Fruit fly (Drosophila melanogaster): ENCODE results near the gene CG17650.

The CG17650 gene

DNA sequence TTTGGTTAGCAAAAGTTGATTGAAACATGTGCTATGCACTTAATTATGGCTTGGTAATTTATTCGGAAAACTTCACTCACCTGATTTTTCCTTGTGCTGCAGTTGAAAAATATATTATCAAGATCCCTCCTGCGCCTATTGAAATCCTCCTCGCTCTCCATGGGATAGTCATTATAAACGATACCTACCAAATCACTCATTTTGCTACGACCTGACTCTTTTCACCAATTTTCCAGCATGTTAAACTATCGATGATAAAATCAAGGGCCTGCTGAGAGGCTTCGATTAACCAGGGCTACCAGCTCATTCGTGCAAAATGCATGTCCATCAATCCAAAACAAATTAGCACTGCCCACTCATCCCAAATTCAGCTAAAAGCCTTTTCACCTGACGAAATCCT lies at the start of gene CG17650:
Gene CG17650, minus strand, starts transcription at position 241 of the 400 bp plus-strand sequence.
- no peak for TF ChIP-seq woc (GFP tag; optimal IDR thresholded peaks at IDR 0.05)
- no peak for TF ChIP-seq Hr78 (GFP tag; optimal IDR thresholded peaks at IDR 0.05)
- TF ChIP-seq N (GFP tag; optimal IDR thresholded peaks at IDR 0.05): no peak
- TF ChIP-seq pan (optimal IDR thresholded peaks at IDR 0.05): no peak
- TF ChIP-seq OdsH (GFP tag; optimal IDR thresholded peaks at IDR 0.05): no peak

- TF ChIP-seq OdsH (GFP tag; optimal IDR thresholded peaks at IDR 0.05) (no peak), dl (GFP tag; optimal IDR thresholded peaks at IDR 0.05; ENCODE audit: insufficient read depth in 1 of 2, partially characterized antibody in 2 of 2) (no peak), brk (GFP tag; optimal IDR thresholded peaks at IDR 0.05) (no peak), br (GFP tag; optimal IDR thresholded peaks at IDR 0.05) (no peak), psq (GFP tag; optimal IDR thresholded peaks at IDR 0.05) (no peak), Myc (optimal IDR thresholded peaks at IDR 0.05) (no peak), sv (GFP tag; optimal IDR thresholded peaks at IDR 0.05) (no peak), N (GFP tag; optimal IDR thresholded peaks at IDR 0.05) (no peak), jim (GFP tag; optimal IDR thresholded peaks at IDR 0.05) (no peak), GATAd (GFP tag; optimal IDR thresholded peaks at IDR 0.05) (no peak), Vsx2 (GFP tag; optimal IDR thresholded peaks at IDR 0.05; ENCODE audit: partially characterized antibody) (no peak), Abd-B (GFP tag; optimal IDR thresholded peaks at IDR 0.05) (no peak), pan (optimal IDR thresholded peaks at IDR 0.05) (no peak), CG32264 (GFP tag; optimal IDR thresholded peaks at IDR 0.05) (no peak), Sp1 (GFP tag; optimal IDR thresholded peaks at IDR 0.05) (no peak), sage (GFP tag; optimal IDR thresholded peaks at IDR 0.05) (no peak), h (GFP tag; optimal IDR thresholded peaks at IDR 0.05) (no peak), rgr (GFP tag; optimal IDR thresholded peaks at IDR 0.05) (no peak), lola (GFP tag; optimal IDR thresholded peaks at IDR 0.05) (no peak), Jra (GFP tag; optimal IDR thresholded peaks at IDR 0.05) (no peak)
Observed at dm6 chr2L:1794817-1795216, 35.9 kb upstream of the CG17650 start, which contains the start of gene Gr22a. Gr22a (minus strand) TSS chr2L:1794917.

DNA sequence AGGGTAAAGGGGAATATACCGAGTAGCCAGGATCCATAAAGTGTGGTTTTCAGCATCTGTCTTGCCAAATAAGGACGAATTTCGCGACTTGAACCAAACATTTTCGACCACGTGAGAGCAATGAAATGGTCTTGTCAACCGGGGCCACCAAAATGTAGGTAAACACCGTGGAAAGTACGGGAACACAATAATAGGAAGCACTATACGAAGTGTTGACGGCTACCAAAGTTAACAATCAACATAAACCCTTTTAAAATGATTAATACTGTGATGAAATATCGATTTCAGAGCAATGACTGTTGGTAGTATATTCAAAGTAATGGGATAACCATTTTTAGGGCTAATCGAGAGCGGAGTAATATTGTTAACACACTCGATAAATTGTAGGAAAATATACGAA lies 34.3 kb upstream of the CG17650 start, which contains the start of gene Gr22b:
Gene Gr22b, minus strand, starts transcription at position 101 of the 400 bp plus-strand sequence.
- TF ChIP-seq tai (GFP tag; optimal IDR thresholded peaks at IDR 0.05): no peak
- no peak for TF ChIP-seq h (GFP tag; optimal IDR thresholded peaks at IDR 0.05)
- TF ChIP-seq N (GFP tag; optimal IDR thresholded peaks at IDR 0.05): no peak
- TF ChIP-seq pan (optimal IDR thresholded peaks at IDR 0.05): no peak
- no peak for TF ChIP-seq sv (GFP tag; optimal IDR thresholded peaks at IDR 0.05)
- no peak for TF ChIP-seq Dif (GFP tag; optimal IDR thresholded peaks at IDR 0.05; ENCODE audit: partially characterized antibody)
- no peak for TF ChIP-seq dsf (GFP tag; optimal IDR thresholded peaks at IDR 0.05; ENCODE audit: borderline replicate concordance)
- no peak for TF ChIP-seq Sp1 (GFP tag; optimal IDR thresholded peaks at IDR 0.05)
- TF ChIP-seq Hnf4 (GFP tag; optimal IDR thresholded peaks at IDR 0.05): no peak
- no peak for TF ChIP-seq Hr83 (GFP tag; optimal IDR thresholded peaks at IDR 0.05; ENCODE audit: poor library complexity, severe bottlenecking)
- TF ChIP-seq woc (GFP tag; optimal IDR thresholded peaks at IDR 0.05): no peak
- TF ChIP-seq br (GFP tag; optimal IDR thresholded peaks at IDR 0.05): no peak
- TF ChIP-seq dmrt93B (GFP tag; optimal IDR thresholded peaks at IDR 0.05): no peak
- TF ChIP-seq Jra (GFP tag; optimal IDR thresholded peaks at IDR 0.05): no peak
- TF ChIP-seq Mio (GFP tag; optimal IDR thresholded peaks at IDR 0.05): no peak
- TF ChIP-seq CG32264 (GFP tag; optimal IDR thresholded peaks at IDR 0.05): no peak
- TF ChIP-seq dl (GFP tag; optimal IDR thresholded peaks at IDR 0.05; ENCODE audit: insufficient read depth in 1 of 2, partially characterized antibody in 2 of 2): no peak
- no peak for TF ChIP-seq CrebA (GFP tag; optimal IDR thresholded peaks at IDR 0.05; ENCODE audit: borderline replicate concordance)
- no peak for TF ChIP-seq Vsx2 (GFP tag; optimal IDR thresholded peaks at IDR 0.05; ENCODE audit: partially characterized antibody)

DNA sequence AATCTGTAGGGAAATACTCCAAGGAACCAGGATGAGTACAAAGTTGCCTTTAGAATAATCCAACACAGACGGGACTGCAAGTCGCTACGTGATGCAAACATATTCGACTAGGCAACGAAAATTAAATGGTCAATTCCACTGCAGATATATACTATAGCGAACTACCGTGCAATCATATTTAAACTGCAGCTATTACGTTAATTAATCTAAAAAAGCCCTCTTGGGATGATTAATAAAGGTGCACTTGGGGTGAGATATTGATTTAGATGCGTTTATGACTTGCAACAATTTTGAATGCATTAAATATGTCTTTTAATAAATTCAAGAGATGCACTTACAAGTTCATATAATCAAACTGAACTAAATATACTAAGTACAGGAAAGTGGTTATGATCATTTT lies 32.8 kb upstream of the CG17650 start, which contains the start of gene Gr22c:
Gene Gr22c, minus strand, starts transcription at position 101 of the 400 bp plus-strand sequence.
- TF ChIP-seq Dfd (GFP tag; optimal IDR thresholded peaks at IDR 0.05) (no peak), Rel (GFP tag; optimal IDR thresholded peaks at IDR 0.05) (no peak), Rel (tag; optimal IDR thresholded peaks at IDR 0.05) (no peak), N (GFP tag; optimal IDR thresholded peaks at IDR 0.05) (no peak), CG9705 (GFP tag; optimal IDR thresholded peaks at IDR 0.05) (no peak), ey (GFP tag; optimal IDR thresholded peaks at IDR 0.05) (no peak), Hr83 (GFP tag; optimal IDR thresholded peaks at IDR 0.05; ENCODE audit: poor library complexity, severe bottlenecking) (no peak), HLH106 (tag; optimal IDR thresholded peaks at IDR 0.05) (no peak), CG32264 (GFP tag; optimal IDR thresholded peaks at IDR 0.05) (no peak), Vsx2 (GFP tag; optimal IDR thresholded peaks at IDR 0.05; ENCODE audit: partially characterized antibody) (no peak), dl (GFP tag; optimal IDR thresholded peaks at IDR 0.05; ENCODE audit: insufficient read depth in 1 of 2, partially characterized antibody in 2 of 2) (no peak), Abd-B (GFP tag; optimal IDR thresholded peaks at IDR 0.05) (no peak), dmrt93B (GFP tag; optimal IDR thresholded peaks at IDR 0.05) (no peak), sage (GFP tag; optimal IDR thresholded peaks at IDR 0.05) (no peak), sv (GFP tag; optimal IDR thresholded peaks at IDR 0.05) (no peak), lola (GFP tag; optimal IDR thresholded peaks at IDR 0.05) (no peak), pan (optimal IDR thresholded peaks at IDR 0.05) (no peak), rgr (GFP tag; optimal IDR thresholded peaks at IDR 0.05) (no peak), Jra (GFP tag; optimal IDR thresholded peaks at IDR 0.05) (no peak)

Measured in whole organism, wandering third instar larva.